Fruit fly (Drosophila melanogaster): Measurements from ENCODE around the gene Ziz.

Ziz gene

dm6 chr2L:7426326-7427066 is 69.6 kb downstream of the Ziz start, which contains the start of gene muc (continued):
- TF ChIP-seq CG7839 (tag; optimal IDR thresholded peaks at IDR 0.05) (peak; percentile 53), hb (GFP tag; IDR thresholded peaks at IDR 0.05; ENCODE audit: partially characterized antibody) (peak; percentile 22; the same call in 1 of the 3 replicates), CG4730 (GFP tag; IDR thresholded peaks at IDR 0.05) (no peak), maf-S (GFP tag; optimal IDR thresholded peaks at IDR 0.05) (peak; percentile 10), schlank (tag; optimal IDR thresholded peaks at IDR 0.05) (no peak), Nf-YC (tag; optimal IDR thresholded peaks at IDR 0.05) (no peak), stc (GFP tag; IDR thresholded peaks at IDR 0.05) (no peak), Hr3 (GFP tag; optimal IDR thresholded peaks at IDR 0.05) (peak; percentile 34), toy (GFP tag; IDR thresholded peaks at IDR 0.05) (no peak), Blimp-1 (GFP tag; optimal IDR thresholded peaks at IDR 0.05) (peak; percentile 21), kni (GFP tag; optimal IDR thresholded peaks at IDR 0.05) (no peak), CG16863 (GFP tag; optimal IDR thresholded peaks at IDR 0.05) (no peak), Drgx (GFP tag; IDR thresholded peaks at IDR 0.05) (0 out of 2 replicates have a peak, but pooled peaks have one; percentile 52), lov (optimal IDR thresholded peaks at IDR 0.05) (no peak), lov (GFP tag; IDR thresholded peaks at IDR 0.05) (no peak), Abd-B (GFP tag; optimal IDR thresholded peaks at IDR 0.05) (peak; percentile 33), so (GFP tag; IDR thresholded peaks at IDR 0.05) (no peak), CG18599 (GFP tag; optimal IDR thresholded peaks at IDR 0.05) (peak; percentile 33), rib (GFP tag; IDR thresholded peaks at IDR 0.05) (no peak), CG15601 (tag; optimal IDR thresholded peaks at IDR 0.05) (peak; percentile 33), gt (GFP tag; IDR thresholded peaks at IDR 0.05) (no peak), Oaz (GFP tag; IDR thresholded peaks at IDR 0.05) (no peak), cwo (GFP tag; optimal IDR thresholded peaks at IDR 0.05) (no peak), lola (GFP tag; optimal IDR thresholded peaks at IDR 0.05) (peak in 2 of 3 experiments; percentile 52 to 92), CG15696 (tag; optimal IDR thresholded peaks at IDR 0.05) (peak; percentile 26), H2.0 (GFP tag; IDR thresholded peaks at IDR 0.05) (no peak), CG12071 (GFP tag; optimal IDR thresholded peaks at IDR 0.05) (no peak), jing (GFP tag; optimal IDR thresholded peaks at IDR 0.05) (no peak), CG3281 (GFP tag; optimal IDR thresholded peaks at IDR 0.05) (no peak), fd3F (GFP tag; optimal IDR thresholded peaks at IDR 0.05) (no peak), chinmo (GFP tag; IDR thresholded peaks at IDR 0.05; ENCODE audit: partially characterized antibody) (no peak), CG10431 (GFP tag; optimal IDR thresholded peaks at IDR 0.05) (no peak), C15 (GFP tag; IDR thresholded peaks at IDR 0.05) (no peak), seq (GFP tag; IDR thresholded peaks at IDR 0.05) (no peak), phol (tag; optimal IDR thresholded peaks at IDR 0.05) (peak; percentile 92), Hr51 (GFP tag; optimal IDR thresholded peaks at IDR 0.05) (peak in 1 of 2 experiments; percentile 38), Deaf1 (tag; optimal IDR thresholded peaks at IDR 0.05) (no peak), CG11560 (tag; IDR thresholded peaks at IDR 0.05) (no peak), CG16813 (GFP tag; IDR thresholded peaks at IDR 0.05; ENCODE audit: partially characterized antibody) (peak; percentile 74), BEAF-32 (GFP tag; optimal IDR thresholded peaks at IDR 0.05) (peak; percentile 86), CG9727 (GFP tag; optimal IDR thresholded peaks at IDR 0.05) (peak; percentile 11), HLHmδ (GFP tag; optimal IDR thresholded peaks at IDR 0.05) (no peak), Ptx1 (GFP tag; IDR thresholded peaks at IDR 0.05) (peak; percentile 27; the same call in 1 of the 2 replicates), CG2116 (GFP tag; optimal IDR thresholded peaks at IDR 0.05) (peak; percentile 52), sc (optimal IDR thresholded peaks at IDR 0.05) (no peak), sc (GFP tag; optimal IDR thresholded peaks at IDR 0.05) (no peak), NC2α (GFP tag; optimal IDR thresholded peaks at IDR 0.05) (no peak), exex (tag; optimal IDR thresholded peaks at IDR 0.05) (no peak), crc (GFP tag; optimal IDR thresholded peaks at IDR 0.05) (no peak)

Measured in whole organism, embryonic.